Worm (Caenorhabditis elegans): ENCODE results near the gene fubl-2.

- no peak for TF ChIP-seq snpc-4 (tag; optimal IDR thresholded peaks at IDR 0.05)
- TF ChIP-seq dmd-4 (tag; optimal IDR thresholded peaks at IDR 0.05) = no peak
- TF ChIP-seq lsy-2 (tag; optimal IDR thresholded peaks at IDR 0.05) = no peak
- no peak for TF ChIP-seq zag-1 (tag; optimal IDR thresholded peaks at IDR 0.05)
- no peak for TF ChIP-seq mbf-1 (tag; optimal IDR thresholded peaks at IDR 0.05)
- no peak for TF ChIP-seq ztf-11 (tag; optimal IDR thresholded peaks at IDR 0.05)
- no peak for TF ChIP-seq nhr-23 (tag; optimal IDR thresholded peaks at IDR 0.05)
- no peak for TF ChIP-seq fos-1 (tag; optimal IDR thresholded peaks at IDR 0.05)
- TF ChIP-seq nhr-11 (tag; optimal IDR thresholded peaks at IDR 0.05) = no peak
These were observed 6.9 kb downstream of the fubl-2 start, which contains the start of gene ZK418.7 for ce11 chrIII:7080689-7081088.
